Fruit fly (Drosophila melanogaster): ENCODE data around the gene SelT.
A peak's percentile ranks its signal among the peaks of the same experiment; 100 is the strongest.

DNA sequence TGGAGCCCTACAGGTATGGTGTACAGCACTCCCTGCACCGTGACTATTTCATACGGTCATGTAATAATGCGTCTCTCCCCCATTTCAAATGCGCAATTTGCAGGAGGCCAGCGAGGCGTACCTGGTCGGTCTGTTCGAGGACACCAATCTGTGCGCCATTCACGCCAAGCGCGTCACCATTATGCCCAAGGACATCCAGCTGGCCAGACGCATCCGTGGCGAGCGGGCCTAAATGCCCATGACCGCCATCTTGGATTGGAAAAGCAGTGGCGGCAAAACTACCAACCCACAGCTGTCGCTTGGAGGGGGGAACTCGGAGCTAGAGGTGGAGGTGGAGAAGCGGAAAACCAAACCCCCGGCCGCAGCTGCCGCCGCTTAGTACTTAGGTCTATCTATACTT lies 44.8 kb downstream of the SelT start:
- TF ChIP-seq cic (GFP tag; optimal IDR thresholded peaks at IDR 0.05) (peak; percentile 1), CG11617 (GFP tag; optimal IDR thresholded peaks at IDR 0.05) (no peak), kay (GFP tag; ENCODE audit: borderline replicate concordance) (no peak)
